Worm (Caenorhabditis elegans): ENCODE results near the gene T05C7.4.
A peak's percentile ranks its signal among the peaks of the same experiment; 100 is the strongest.

T05C7.4 gene

ce11 chrIV:82309-82708, 28.9 kb upstream of the T05C7.4 start:
- TF ChIP-seq unc-62 (GFP tag; optimal IDR thresholded peaks at IDR 0.05) (no peak), cnd-1 (tag; optimal IDR thresholded peaks at IDR 0.05) (no peak), lsy-2 (tag; optimal IDR thresholded peaks at IDR 0.05) (no peak), sptf-1 (tag; optimal IDR thresholded peaks at IDR 0.05) (no peak), nhr-12 (tag; optimal IDR thresholded peaks at IDR 0.05) (no peak), flh-1 (GFP tag; optimal IDR thresholded peaks at IDR 0.05) (no peak), unc-120 (tag; optimal IDR thresholded peaks at IDR 0.05; ENCODE audit: poor library complexity, severe bottlenecking) (no peak), nhr-2 (tag; optimal IDR thresholded peaks at IDR 0.05) (no peak), ztf-11 (tag; optimal IDR thresholded peaks at IDR 0.05) (no peak), ces-1 (GFP tag; optimal IDR thresholded peaks at IDR 0.05) (no peak), sem-2 (GFP tag; optimal IDR thresholded peaks at IDR 0.05) (no peak)

ce11 chrIV:81428-81827, 28.0 kb upstream of the T05C7.4 start:
- TF ChIP-seq sem-2 (GFP tag; optimal IDR thresholded peaks at IDR 0.05) (no peak), mab-5 (tag; optimal IDR thresholded peaks at IDR 0.05) (no peak), hlh-1 (tag; optimal IDR thresholded peaks at IDR 0.05) (no peak), M03D4.4 (tag; optimal IDR thresholded peaks at IDR 0.05) (no peak), pha-4 (tag; optimal IDR thresholded peaks at IDR 0.05) (no peak), flh-1 (GFP tag; optimal IDR thresholded peaks at IDR 0.05) (no peak), lin-13 (tag; optimal IDR thresholded peaks at IDR 0.05) (no peak), tbx-8 (GFP tag; optimal IDR thresholded peaks at IDR 0.05) (no peak), ces-1 (GFP tag; optimal IDR thresholded peaks at IDR 0.05) (no peak), nhr-28 (tag; optimal IDR thresholded peaks at IDR 0.05) (no peak), lin-32 (GFP tag; optimal IDR thresholded peaks at IDR 0.05) (no peak), nhr-12 (tag; optimal IDR thresholded peaks at IDR 0.05) (no peak), cnd-1 (tag; optimal IDR thresholded peaks at IDR 0.05) (no peak)

ce11 chrIV:80943-81342, 27.5 kb upstream of the T05C7.4 start:
- TF ChIP-seq bed-3 (GFP tag; optimal IDR thresholded peaks at IDR 0.05) = no peak

- TF ChIP-seq mls-2 (tag; optimal IDR thresholded peaks at IDR 0.05) (no peak), unc-39 (tag; optimal IDR thresholded peaks at IDR 0.05) (no peak), ceh-43 (GFP tag; optimal IDR thresholded peaks at IDR 0.05) (no peak), ces-1 (GFP tag; optimal IDR thresholded peaks at IDR 0.05) (peak; percentile 58), unc-120 (tag; optimal IDR thresholded peaks at IDR 0.05; ENCODE audit: poor library complexity, severe bottlenecking) (peak; percentile 19)
Observed at ce11 chrIV:79205-79604, 25.8 kb upstream of the T05C7.4 start, which contains the start of gene T05C7.9. Gene T05C7.9 (plus strand): TSS chrIV:79276.

ce11 chrIV:78206-78605, 24.8 kb upstream of the T05C7.4 start:
- no peak for TF ChIP-seq ceh-83 (GFP tag; optimal IDR thresholded peaks at IDR 0.05)
- no peak for TF ChIP-seq mep-1 (tag; optimal IDR thresholded peaks at IDR 0.05)
- TF ChIP-seq unc-39 (tag; optimal IDR thresholded peaks at IDR 0.05) = no peak
- no peak for TF ChIP-seq sptf-1 (tag; optimal IDR thresholded peaks at IDR 0.05)
- no peak for TF ChIP-seq nhr-237 (tag; optimal IDR thresholded peaks at IDR 0.05)
- no peak for TF ChIP-seq cnd-1 (tag; optimal IDR thresholded peaks at IDR 0.05)
- TF ChIP-seq nhr-12 (tag; optimal IDR thresholded peaks at IDR 0.05) = no peak
- no peak for TF ChIP-seq ztf-11 (tag; optimal IDR thresholded peaks at IDR 0.05)

ce11 chrIV:77421-77820, 24.0 kb upstream of the T05C7.4 start:
- no peak for TF ChIP-seq mep-1 (tag; optimal IDR thresholded peaks at IDR 0.05)
- peak; percentile 1 for TF ChIP-seq ces-1 (GFP tag; optimal IDR thresholded peaks at IDR 0.05)
- TF ChIP-seq ceh-83 (GFP tag; optimal IDR thresholded peaks at IDR 0.05) = no peak

- no peak for TF ChIP-seq M03D4.4 (tag; optimal IDR thresholded peaks at IDR 0.05)
- no peak for TF ChIP-seq elt-1 (tag; optimal IDR thresholded peaks at IDR 0.05; ENCODE audit: borderline replicate concordance, insufficient read depth)
- no peak for TF ChIP-seq unc-39 (tag; optimal IDR thresholded peaks at IDR 0.05)
- TF ChIP-seq nhr-12 (tag; optimal IDR thresholded peaks at IDR 0.05) = no peak
- no peak for TF ChIP-seq bed-3 (GFP tag; optimal IDR thresholded peaks at IDR 0.05)
- no peak for TF ChIP-seq nhr-237 (tag; optimal IDR thresholded peaks at IDR 0.05)
- TF ChIP-seq lsy-2 (tag; optimal IDR thresholded peaks at IDR 0.05) = no peak
- TF ChIP-seq lin-13 (tag; optimal IDR thresholded peaks at IDR 0.05) = no peak
- TF ChIP-seq nhr-76 (tag; optimal IDR thresholded peaks at IDR 0.05) = no peak
- no peak for TF ChIP-seq elt-3 (tag; optimal IDR thresholded peaks at IDR 0.05)
- TF ChIP-seq cnd-1 (tag; optimal IDR thresholded peaks at IDR 0.05) = no peak
- no peak for TF ChIP-seq nhr-2 (tag; optimal IDR thresholded peaks at IDR 0.05)
- no peak for TF ChIP-seq ces-1 (GFP tag; optimal IDR thresholded peaks at IDR 0.05)
- no peak for TF ChIP-seq ceh-83 (GFP tag; optimal IDR thresholded peaks at IDR 0.05)
- TF ChIP-seq mab-5 (tag; optimal IDR thresholded peaks at IDR 0.05) = no peak
- no peak for TF ChIP-seq drap-1 (GFP tag; optimal IDR thresholded peaks at IDR 0.05)
- TF ChIP-seq mep-1 (tag; optimal IDR thresholded peaks at IDR 0.05) = no peak
- no peak for TF ChIP-seq sem-2 (GFP tag; optimal IDR thresholded peaks at IDR 0.05)
- TF ChIP-seq snpc-4 (tag; optimal IDR thresholded peaks at IDR 0.05) = no peak
- TF ChIP-seq nhr-28 (tag; optimal IDR thresholded peaks at IDR 0.05) = no peak
Observed at ce11 chrIV:76070-76469, 22.6 kb upstream of the T05C7.4 start, which contains the start of gene T05C7.8. Gene T05C7.8 (plus strand): TSS chrIV:76370.
